Fruit fly (Drosophila melanogaster) Kc167 (cell line): ENCODE measurements around the gene CG5506.

Source experiments
- Myc ChIP-seq: fragments of >200 bp; optimal IDR thresholded peaks from 2 replicates; lab custom pipeline; 2017; ENCODE audit warnings: missing external identifiers
- Sin3A ChIP-seq: fragments of >200 bp; optimal IDR thresholded peaks from 2 replicates; lab custom pipeline; 2018; ENCODE audit warnings: missing external identifiers
- h ChIP-seq: fragments of >200 bp; optimal IDR thresholded peaks from 3 replicates; lab custom pipeline; 2018; ENCODE audit warnings: missing external identifiers
- insv ChIP-seq: fragments of >200 bp; optimal IDR thresholded peaks from 3 replicates; lab custom pipeline; 2018; ENCODE audit warnings: missing external identifiers
- psq ChIP-seq: fragments of >200 bp; optimal IDR thresholded peaks from 2 replicates; lab custom pipeline; 2017; ENCODE audit warnings: missing external identifiers
- ttk ChIP-seq: sonication (Bioruptor generic); optimal IDR thresholded peaks from 2 replicates; lab custom pipeline; 2017; ENCODE audit warnings: missing external identifiers

Gene CG5506

dm6 chr3L:17884276-17884675 is at the start of gene CG5506:
TSS of gene CG5506 (minus strand) at chr3L:17884376.
- TF ChIP-seq Sin3A (lab: Kevin White, UChicago) (no peak), h (lab: Kevin White, UChicago) (no peak), Myc (lab: Kevin White, UChicago) (no peak), insv (lab: Kevin White, UChicago) (no peak), ttk (lab: Kevin White, UChicago) (no peak), psq (lab: Kevin White, UChicago) (no peak)

- TF ChIP-seq Myc (lab: Kevin White, UChicago): no peak
- no peak for TF ChIP-seq ttk (lab: Kevin White, UChicago)
- TF ChIP-seq insv (lab: Kevin White, UChicago): no peak
- TF ChIP-seq Sin3A (lab: Kevin White, UChicago): no peak
- no peak for TF ChIP-seq h (lab: Kevin White, UChicago)
- no peak for TF ChIP-seq psq (lab: Kevin White, UChicago)
These were observed 49.7 kb upstream of the CG5506 start for dm6 chr3L:17933788-17934318.

- TF ChIP-seq psq (lab: Kevin White, UChicago) (no peak), ttk (lab: Kevin White, UChicago) (no peak), Sin3A (lab: Kevin White, UChicago) (no peak), insv (lab: Kevin White, UChicago) (no peak), Myc (lab: Kevin White, UChicago) (no peak), h (lab: Kevin White, UChicago) (no peak)
These were observed 48.9 kb upstream of the CG5506 start for dm6 chr3L:17933065-17933464.

dm6 chr3L:17931887-17932286 is 47.7 kb upstream of the CG5506 start:
- no peak for TF ChIP-seq Myc (lab: Kevin White, UChicago)
- no peak for TF ChIP-seq insv (lab: Kevin White, UChicago)
- TF ChIP-seq psq (lab: Kevin White, UChicago): no peak
- no peak for TF ChIP-seq ttk (lab: Kevin White, UChicago)
- TF ChIP-seq Sin3A (lab: Kevin White, UChicago): no peak
- no peak for TF ChIP-seq h (lab: Kevin White, UChicago)

dm6 chr3L:17929697-17930581 is 45.8 kb upstream of the CG5506 start:
- TF ChIP-seq Sin3A (lab: Kevin White, UChicago) (no peak), insv (lab: Kevin White, UChicago) (no peak), h (lab: Kevin White, UChicago) (no peak), Myc (lab: Kevin White, UChicago) (no peak), ttk (lab: Kevin White, UChicago) (no peak), psq (lab: Kevin White, UChicago) (no peak)

- TF ChIP-seq insv (lab: Kevin White, UChicago): no peak
- no peak for TF ChIP-seq h (lab: Kevin White, UChicago)
- TF ChIP-seq Myc (lab: Kevin White, UChicago): no peak
- TF ChIP-seq ttk (lab: Kevin White, UChicago): no peak
- no peak for TF ChIP-seq psq (lab: Kevin White, UChicago)
- no peak for TF ChIP-seq Sin3A (lab: Kevin White, UChicago)
These were observed 43.9 kb upstream of the CG5506 start for dm6 chr3L:17928106-17928505.

- TF ChIP-seq h (lab: Kevin White, UChicago) (no peak), ttk (lab: Kevin White, UChicago) (no peak), insv (lab: Kevin White, UChicago) (no peak), psq (lab: Kevin White, UChicago) (no peak), Myc (lab: Kevin White, UChicago) (no peak), Sin3A (lab: Kevin White, UChicago) (no peak)
These were observed 42.5 kb upstream of the CG5506 start for dm6 chr3L:17926575-17927276.

dm6 chr3L:17925180-17925753 is 41.1 kb upstream of the CG5506 start:
- TF ChIP-seq h (lab: Kevin White, UChicago) (no peak), insv (lab: Kevin White, UChicago) (no peak), ttk (lab: Kevin White, UChicago) (no peak), psq (lab: Kevin White, UChicago) (no peak), Sin3A (lab: Kevin White, UChicago) (no peak), Myc (lab: Kevin White, UChicago) (no peak)

dm6 chr3L:17924005-17924755 is 40.0 kb upstream of the CG5506 start:
- no peak for TF ChIP-seq psq (lab: Kevin White, UChicago)
- TF ChIP-seq ttk (lab: Kevin White, UChicago): no peak
- TF ChIP-seq Myc (lab: Kevin White, UChicago): no peak
- no peak for TF ChIP-seq insv (lab: Kevin White, UChicago)
- no peak for TF ChIP-seq Sin3A (lab: Kevin White, UChicago)
- no peak for TF ChIP-seq h (lab: Kevin White, UChicago)
